Worm (Caenorhabditis elegans) whole organism, midembryonic: ENCODE measurements around the gene nep-12.

Source experiments
- flt-1 ChIP-seq: fragments of 200-800 bp; sonication (Bioruptor generic); IDR thresholded peaks from 2 replicates; pipeline ENCODE4 v1.3.6; 2022; ENCODE audit warnings: missing genetic modification characterization, missing compliant biosample characterization
- klf-2 ChIP-seq: fragments of 200-800 bp; sonication (Bioruptor generic); conservative IDR thresholded peaks from 2 replicates; pipeline ENCODE4 v1.3.6; 2022; ENCODE audit warnings: missing genetic modification reagents, missing genetic modification characterization, missing compliant biosample characterization
- med-1 ChIP-seq: sonication (generic microtip); optimal IDR thresholded peaks from 2 replicates; lab custom pipeline; 2017; ENCODE audit warnings: missing genetic modification characterization, mild to moderate bottlenecking, missing compliant biosample characterization, antibody characterized with exemption, missing genetic modification reagents; ENCODE audit not compliant: insufficient read depth
- ref-1 ChIP-seq: fragments of 200-800 bp; sonication (Bioruptor generic); conservative IDR thresholded peaks from 2 replicates; pipeline ENCODE4 v1.3.6; 2022; ENCODE audit warnings: missing genetic modification reagents, missing genetic modification characterization, missing compliant biosample characterization
- tab-1 ChIP-seq: fragments of 200-800 bp; sonication (Bioruptor generic); IDR thresholded peaks from 2 replicates; pipeline ENCODE4 v1.3.6; 2022; ENCODE audit warnings: missing genetic modification characterization, missing compliant biosample characterization
- ztf-23 ChIP-seq: fragments of 200-800 bp; sonication (Bioruptor generic); IDR thresholded peaks from 2 replicates; pipeline ENCODE4 v1.3.6; 2022; ENCODE audit warnings: missing genetic modification reagents, missing genetic modification characterization, missing compliant biosample characterization

- TF ChIP-seq ztf-23 (GFP tag; lab: Robert Waterston, UW) (no peak), ref-1 (GFP tag; lab: Robert Waterston, UW) (no peak), med-1 (GFP tag; lab: Kevin White, UChicago) (no peak), tab-1 (GFP tag; lab: Robert Waterston, UW) (no peak), klf-2 (no peak), flt-1 (GFP tag; lab: Robert Waterston, UW) (no peak)
Observed at ce11 chrII:4806726-4807125, 22.4 kb upstream of the nep-12 start.
